Worm (Caenorhabditis elegans) whole organism, mixed stage, embryonic: Measurements from ENCODE around the gene dnc-1.
A peak's percentile ranks its signal among the peaks of the same experiment; 100 is the strongest.

Experiments used
- M03D4.4 ChIP-seq: sonication (generic microtip); optimal IDR thresholded peaks from 2 replicates; lab custom pipeline; 2017; ENCODE audit warnings: mild to moderate bottlenecking, missing genetic modification characterization, missing compliant biosample characterization
- bed-3 ChIP-seq: fragments of 200-800 bp; sonication (Bioruptor generic); optimal IDR thresholded peaks from 3 replicates; lab custom pipeline; 2018; ENCODE audit warnings: mild to moderate bottlenecking, missing genetic modification characterization, moderate library complexity, missing compliant biosample characterization
- blmp-1 ChIP-seq: fragments of 150-350 bp; optimal IDR thresholded peaks from 2 replicates; lab custom pipeline; 2014; ENCODE audit warnings: missing biosample characterization, missing genetic modification characterization
- ceh-39 ChIP-seq: fragments of 150-350 bp; optimal IDR thresholded peaks from 2 replicates; lab custom pipeline; 2014; ENCODE audit warnings: missing biosample characterization, missing genetic modification characterization
- ceh-43 ChIP-seq: fragments of 200-800 bp; sonication (Bioruptor generic); optimal IDR thresholded peaks from 2 replicates; lab custom pipeline; 2018; ENCODE audit warnings: mild to moderate bottlenecking, missing genetic modification characterization, moderate library complexity, missing compliant biosample characterization
- ceh-83 ChIP-seq: fragments of 200-800 bp; sonication (Bioruptor generic); optimal IDR thresholded peaks from 2 replicates; lab custom pipeline; 2018; ENCODE audit warnings: mild to moderate bottlenecking, missing genetic modification characterization, missing compliant biosample characterization
- ces-1 ChIP-seq: fragments of 150-350 bp; optimal IDR thresholded peaks from 2 replicates; lab custom pipeline; 2014; ENCODE audit warnings: missing biosample characterization, missing genetic modification reagents, missing genetic modification characterization
- cnd-1 ChIP-seq: fragments of 200-800 bp; sonication (Bioruptor generic); optimal IDR thresholded peaks from 2 replicates; lab custom pipeline; 2018; ENCODE audit warnings: mild to moderate bottlenecking, missing genetic modification characterization, missing compliant biosample characterization
- elt-3 ChIP-seq: fragments of 150-350 bp; optimal IDR thresholded peaks from 2 replicates; lab custom pipeline; 2014; ENCODE audit warnings: missing biosample characterization, missing genetic modification characterization
- flh-1 ChIP-seq: fragments of 200-800 bp; sonication (Bioruptor generic); optimal IDR thresholded peaks from 2 replicates; lab custom pipeline; 2018; ENCODE audit warnings: mild to moderate bottlenecking, missing genetic modification characterization, moderate library complexity, missing compliant biosample characterization
- ham-2 ChIP-seq: fragments of 200-800 bp; sonication (Bioruptor generic); optimal IDR thresholded peaks from 2 replicates; lab custom pipeline; 2018; ENCODE audit warnings: mild to moderate bottlenecking, missing genetic modification characterization, missing compliant biosample characterization
- hlh-1 ChIP-seq: fragments of 150-350 bp; optimal IDR thresholded peaks from 2 replicates; lab custom pipeline; 2014; ENCODE audit warnings: missing biosample characterization, missing genetic modification reagents, missing genetic modification characterization
- lin-13 ChIP-seq: fragments of 150-350 bp; optimal IDR thresholded peaks from 2 replicates; lab custom pipeline; 2014; ENCODE audit warnings: missing biosample characterization, missing genetic modification characterization
- lin-32 ChIP-seq: fragments of 200-800 bp; sonication (Bioruptor generic); optimal IDR thresholded peaks from 2 replicates; lab custom pipeline; 2018; ENCODE audit warnings: mild to moderate bottlenecking, missing genetic modification characterization, missing compliant biosample characterization
- lsy-2 ChIP-seq: fragments of 150-350 bp; optimal IDR thresholded peaks from 2 replicates; lab custom pipeline; 2014; ENCODE audit warnings: missing biosample characterization, missing genetic modification characterization
- mab-5 ChIP-seq: fragments of 150-350 bp; optimal IDR thresholded peaks from 2 replicates; lab custom pipeline; 2014; ENCODE audit warnings: missing biosample characterization, missing genetic modification characterization
- mep-1 ChIP-seq: fragments of 150-350 bp; optimal IDR thresholded peaks from 2 replicates; lab custom pipeline; 2017; ENCODE audit warnings: missing biosample characterization, missing genetic modification reagents, missing genetic modification characterization, inconsistent platforms
- mls-2 ChIP-seq: sonication (generic microtip); optimal IDR thresholded peaks from 2 replicates; lab custom pipeline; 2016; ENCODE audit warnings: mild to moderate bottlenecking, missing genetic modification characterization, moderate library complexity, missing compliant biosample characterization
- nhr-12 ChIP-seq: fragments of 150-350 bp; optimal IDR thresholded peaks from 2 replicates; lab custom pipeline; 2014; ENCODE audit warnings: missing biosample characterization, missing genetic modification characterization
- nhr-2 ChIP-seq: fragments of 150-350 bp; optimal IDR thresholded peaks from 2 replicates; lab custom pipeline; 2014; ENCODE audit warnings: missing biosample characterization, missing genetic modification characterization
- nhr-237 ChIP-seq: fragments of 150-350 bp; optimal IDR thresholded peaks from 2 replicates; lab custom pipeline; 2014; ENCODE audit warnings: missing biosample characterization, missing genetic modification characterization
- nhr-28 ChIP-seq: fragments of 150-350 bp; optimal IDR thresholded peaks from 2 replicates; lab custom pipeline; 2014; ENCODE audit warnings: missing biosample characterization, missing genetic modification characterization
- nhr-76 ChIP-seq: sonication (generic microtip); optimal IDR thresholded peaks from 2 replicates; lab custom pipeline; 2017; ENCODE audit warnings: missing biosample characterization, missing genetic modification characterization
- pha-4 ChIP-seq: fragments of 150-350 bp; optimal IDR thresholded peaks from 2 replicates; lab custom pipeline; 2018; ENCODE audit warnings: missing biosample characterization, missing genetic modification reagents, missing genetic modification characterization
- sem-2 ChIP-seq: fragments of 200-800 bp; sonication (Bioruptor generic); optimal IDR thresholded peaks from 2 replicates; lab custom pipeline; 2018; ENCODE audit warnings: mild to moderate bottlenecking, missing genetic modification characterization, missing compliant biosample characterization
- snpc-4 ChIP-seq: fragments of 150-350 bp; optimal IDR thresholded peaks from 2 replicates; lab custom pipeline; 2014; ENCODE audit warnings: missing biosample characterization, missing genetic modification characterization
- sptf-1 ChIP-seq: sonication (generic microtip); optimal IDR thresholded peaks from 2 replicates; lab custom pipeline; 2017; ENCODE audit warnings: mild to moderate bottlenecking, missing genetic modification characterization, moderate library complexity, missing compliant biosample characterization
- tbx-8 ChIP-seq: fragments of 200-800 bp; sonication (Bioruptor generic); optimal IDR thresholded peaks from 2 replicates; lab custom pipeline; 2018; ENCODE audit warnings: mild to moderate bottlenecking, missing genetic modification characterization, moderate library complexity, missing compliant biosample characterization
- unc-120 ChIP-seq: sonication (generic microtip); optimal IDR thresholded peaks from 2 replicates; lab custom pipeline; 2017; ENCODE audit warnings: missing genetic modification characterization, missing compliant biosample characterization; ENCODE audit not compliant: poor library complexity, severe bottlenecking
- unc-39 ChIP-seq: fragments of 150-350 bp; optimal IDR thresholded peaks from 2 replicates; lab custom pipeline; 2014; ENCODE audit warnings: missing biosample characterization, missing genetic modification characterization
- unc-62 ChIP-seq: fragments of 150-350 bp; optimal IDR thresholded peaks from 2 replicates; lab custom pipeline; 2014; ENCODE audit warnings: missing biosample characterization, missing genetic modification reagents, missing genetic modification characterization
- zip-8 ChIP-seq: fragments of 150-350 bp; optimal IDR thresholded peaks from 2 replicates; lab custom pipeline; 2014; ENCODE audit warnings: missing biosample characterization, missing genetic modification characterization
- ztf-11 ChIP-seq: fragments of 150-350 bp; optimal IDR thresholded peaks from 2 replicates; lab custom pipeline; 2014; ENCODE audit warnings: missing biosample characterization, missing genetic modification characterization

The dnc-1 gene

DNA sequence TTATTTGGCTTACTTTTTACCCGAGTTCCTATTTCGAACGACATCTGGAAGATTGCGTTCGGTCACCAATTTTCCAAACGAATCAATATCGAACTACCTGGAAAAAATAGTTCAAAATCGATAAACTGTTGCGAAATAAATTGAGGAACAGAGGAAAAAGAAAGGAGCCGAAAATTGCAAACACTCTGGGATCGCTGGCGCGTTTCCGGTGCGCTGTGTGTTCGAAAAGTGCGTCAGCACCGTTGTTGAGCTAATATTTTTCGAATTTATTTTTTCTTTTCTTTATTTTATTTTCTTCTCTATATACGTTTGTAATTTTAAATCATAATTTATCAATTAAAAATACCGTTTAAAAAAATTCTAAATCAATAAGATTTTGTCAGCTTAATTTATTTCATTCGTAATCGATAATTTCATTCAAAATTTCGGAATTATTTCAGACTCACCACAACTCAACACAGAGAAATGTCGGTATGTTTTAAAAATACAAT lies at the start of gene dnc-1, which contains the start of gene lsm-7:
dnc-1 (minus strand) TSS at position 142 of the 491 bp plus-strand sequence.
lsm-7 (plus strand) TSS at position 441 of the 491 bp plus-strand sequence.
- TF ChIP-seq ceh-39 (tag; lab: Kevin White, UChicago) (peak; percentile 15), mls-2 (peak; percentile 24), mep-1 (tag; lab: Kevin White, UChicago) (peak; percentile 54), ces-1 (GFP tag; lab: Kevin White, UChicago) (no peak), unc-120 (tag; lab: Kevin White, UChicago) (peak; percentile 18), nhr-237 (tag; lab: Kevin White, UChicago) (no peak), pha-4 (tag; lab: Kevin White, UChicago) (no peak), lsy-2 (tag; lab: Kevin White, UChicago) (peak; percentile 71), cnd-1 (tag; lab: Kevin White, UChicago) (peak; percentile 4), unc-62 (GFP tag; lab: Kevin White, UChicago) (no peak), ztf-11 (tag; lab: Kevin White, UChicago) (no peak), zip-8 (no peak)

DNA sequence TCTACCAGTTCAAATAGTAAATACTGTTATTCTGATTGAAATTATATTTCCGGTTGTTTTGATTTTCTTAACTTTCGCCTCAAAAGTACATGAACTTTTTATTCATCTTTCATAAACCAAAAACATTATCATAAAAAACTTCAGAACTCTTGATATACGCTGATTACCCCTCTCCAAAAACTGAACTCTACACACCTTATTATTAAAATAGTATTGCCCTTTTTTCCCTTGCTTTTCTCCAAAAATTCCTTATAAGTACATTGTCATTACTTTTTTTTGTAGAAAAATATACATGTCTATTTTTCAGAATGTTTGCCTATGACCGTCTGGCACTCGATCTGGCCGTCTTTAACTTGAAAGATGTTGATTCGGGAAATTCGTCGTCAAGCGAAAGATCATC lies 48.8 kb upstream of the dnc-1 start, which contains the start of gene Y43E12A.2:
Y43E12A.2 (plus strand) TSS at position 301 of the 400 bp plus-strand sequence.
- TF ChIP-seq nhr-28 (no peak), sptf-1 (no peak), ceh-39 (tag; lab: Kevin White, UChicago) (no peak), ceh-43 (no peak), ztf-11 (tag; lab: Kevin White, UChicago) (no peak), M03D4.4 (tag; lab: Kevin White, UChicago) (no peak), bed-3 (no peak), tbx-8 (GFP tag; lab: Kevin White, UChicago) (no peak), sem-2 (GFP tag; lab: Kevin White, UChicago) (no peak), lin-32 (GFP tag; lab: Kevin White, UChicago) (no peak), lsy-2 (tag; lab: Kevin White, UChicago) (no peak), snpc-4 (tag; lab: Kevin White, UChicago) (no peak), nhr-12 (tag; lab: Kevin White, UChicago) (no peak), ham-2 (no peak), nhr-2 (tag; lab: Kevin White, UChicago) (no peak), unc-39 (tag; lab: Kevin White, UChicago) (no peak)
- TF ChIP-seq, all 35 proteins: peak for 0

DNA sequence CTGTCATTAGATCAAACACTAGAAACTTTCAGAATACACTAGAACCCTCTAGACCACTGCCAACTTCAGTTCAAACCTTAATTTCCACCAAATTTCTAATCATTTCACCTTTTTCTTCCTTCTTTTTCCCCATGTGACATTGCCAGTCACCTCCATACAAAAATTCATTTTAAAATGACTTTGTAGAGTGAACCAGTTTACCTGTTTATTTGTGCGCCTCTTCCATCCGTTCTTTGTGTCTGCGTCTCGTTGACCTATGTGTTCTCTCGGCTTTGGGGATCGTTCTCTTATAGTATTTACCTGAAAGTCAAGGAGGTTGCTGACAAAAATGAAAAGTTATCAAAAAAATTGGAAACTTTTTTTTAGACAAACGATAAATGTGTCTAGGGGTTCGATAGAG lies 47.6 kb upstream of the dnc-1 start:
- TF ChIP-seq ztf-11 (tag; lab: Kevin White, UChicago) (no peak), hlh-1 (tag; lab: Kevin White, UChicago) (no peak), elt-3 (tag; lab: Kevin White, UChicago) (no peak), lsy-2 (tag; lab: Kevin White, UChicago) (no peak), ces-1 (GFP tag; lab: Kevin White, UChicago) (no peak)

DNA sequence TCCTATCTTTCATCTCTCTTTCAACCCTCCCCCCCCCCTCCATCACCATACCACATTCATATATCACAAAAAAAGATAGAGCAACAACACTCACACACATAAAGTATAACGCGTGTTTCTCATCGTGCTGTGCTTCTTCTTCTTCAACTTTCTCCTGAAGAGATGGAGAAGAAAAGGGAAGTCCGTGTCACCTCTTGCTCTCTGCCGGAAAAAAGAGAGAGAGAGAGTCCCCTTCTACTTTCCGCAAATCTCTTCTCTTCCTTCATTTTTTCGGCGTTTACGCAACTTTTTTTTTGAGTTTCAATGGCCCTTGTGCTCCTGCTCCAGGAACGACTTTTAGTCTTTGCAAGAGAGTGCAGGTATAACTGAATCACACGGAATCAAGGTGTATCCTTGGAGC lies 46.7 kb upstream of the dnc-1 start:
- peak; percentile 19 for TF ChIP-seq unc-120 (tag; lab: Kevin White, UChicago)
- no peak for TF ChIP-seq unc-39 (tag; lab: Kevin White, UChicago)

DNA sequence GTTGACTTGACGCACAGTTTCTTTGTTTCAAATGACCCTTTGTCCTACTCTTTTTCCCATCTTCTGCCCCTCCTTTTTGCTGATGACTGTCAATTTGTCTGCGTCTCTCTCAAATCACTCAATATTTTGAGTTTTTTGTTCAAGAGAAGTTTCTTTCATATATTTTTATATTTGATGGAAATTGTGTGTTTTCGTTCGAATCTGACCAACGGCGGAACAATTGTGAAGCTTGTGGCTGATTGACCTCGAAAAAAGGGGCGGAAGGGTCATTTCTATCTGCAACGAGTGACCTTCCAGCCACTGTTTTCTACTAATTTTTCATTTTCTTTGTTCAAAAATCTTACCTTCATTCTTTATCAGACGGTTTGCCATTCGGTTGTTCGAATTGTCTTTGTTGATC lies 45.6 kb upstream of the dnc-1 start:
- TF ChIP-seq bed-3 (no peak), ceh-83 (GFP tag; lab: Kevin White, UChicago) (no peak), zip-8 (no peak), nhr-76 (tag; lab: Kevin White, UChicago) (no peak), mab-5 (no peak), elt-3 (tag; lab: Kevin White, UChicago) (no peak), blmp-1 (tag; lab: Kevin White, UChicago) (no peak), nhr-2 (tag; lab: Kevin White, UChicago) (no peak), flh-1 (GFP tag; lab: Kevin White, UChicago) (no peak), nhr-237 (tag; lab: Kevin White, UChicago) (no peak), lin-13 (tag; lab: Kevin White, UChicago) (no peak), ceh-39 (tag; lab: Kevin White, UChicago) (no peak), cnd-1 (tag; lab: Kevin White, UChicago) (no peak), unc-39 (tag; lab: Kevin White, UChicago) (no peak)
